Worm (Caenorhabditis elegans): ENCODE results near the gene T05C12.11.

T05C12.11 gene

DNA sequence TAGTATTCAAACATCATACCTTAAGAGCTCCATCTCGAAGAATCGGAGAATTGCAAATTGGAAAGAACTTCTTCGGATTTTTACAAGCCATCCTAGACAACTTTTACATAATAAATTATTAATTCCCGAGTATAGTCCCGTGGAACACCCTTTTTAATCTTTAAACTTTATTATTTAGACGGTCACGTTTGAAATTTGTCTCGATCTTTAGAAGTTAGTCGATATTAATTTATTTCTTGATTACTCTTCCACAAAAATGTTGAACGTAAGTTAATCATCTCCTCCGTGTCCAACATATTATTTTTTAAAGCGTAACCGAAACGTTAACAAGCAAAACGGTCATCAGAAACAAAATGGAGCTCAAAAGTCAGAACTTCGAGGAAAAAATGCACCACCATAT, 3.2 kb upstream of the T05C12.11 start, which contains the start of the genes decr-1.3 and T05C12.1:
decr-1.3 (minus strand) TSS at position 101 of the 400 bp plus-strand sequence.
T05C12.1 (plus strand) TSS at position 232 of the 400 bp plus-strand sequence.
- no peak for TF ChIP-seq pqm-1 (tag; optimal IDR thresholded peaks at IDR 0.05)
- no peak for TF ChIP-seq ceh-82 (tag; optimal IDR thresholded peaks at IDR 0.05)
- TF ChIP-seq nhr-85 (tag): no peak
- no peak for TF ChIP-seq jun-1 (tag; optimal IDR thresholded peaks at IDR 0.05)
- TF ChIP-seq nhr-47 (tag; optimal IDR thresholded peaks at IDR 0.05): no peak
- no peak for TF ChIP-seq elt-2 (tag; optimal IDR thresholded peaks at IDR 0.05)
- no peak for TF ChIP-seq lin-14 (GFP tag; optimal IDR thresholded peaks at IDR 0.05)
- TF ChIP-seq aly-2 (tag; optimal IDR thresholded peaks at IDR 0.05): no peak
- no peak for TF ChIP-seq egl-27 (tag; optimal IDR thresholded peaks at IDR 0.05)

DNA sequence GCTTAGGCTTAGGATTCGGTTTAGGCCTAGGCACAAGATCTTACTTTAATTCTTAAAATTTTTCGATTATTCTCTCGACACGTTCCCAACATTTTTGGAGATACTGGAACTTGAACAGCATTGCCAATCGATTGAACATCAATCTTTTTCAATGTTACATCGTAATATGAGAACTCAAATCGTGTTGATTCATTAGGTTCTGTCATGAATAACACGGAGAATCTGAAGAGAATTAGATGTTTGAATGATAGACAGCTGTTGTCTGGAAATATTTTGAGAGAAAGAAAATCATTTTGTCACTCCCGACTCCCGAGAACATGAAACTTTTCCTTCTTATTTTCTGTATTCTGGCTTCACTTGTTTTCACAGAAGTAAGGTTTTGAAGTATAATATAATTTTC, 991 bp downstream of the T05C12.11 start, which contains the start of gene T05C12.15:
T05C12.15 (plus strand) TSS at position 301 of the 400 bp plus-strand sequence.
- no peak for TF ChIP-seq C04F5.9 (tag; optimal IDR thresholded peaks at IDR 0.05)
- TF ChIP-seq sox-4 (tag; optimal IDR thresholded peaks at IDR 0.05): no peak
- no peak for TF ChIP-seq unc-98 (GFP tag; IDR thresholded peaks at IDR 0.05)
- no peak for TF ChIP-seq ceh-88 (GFP tag; IDR thresholded peaks at IDR 0.05)
- no peak for TF ChIP-seq blmp-1 (tag; optimal IDR thresholded peaks at IDR 0.05)
- TF ChIP-seq hlh-4 (tag; optimal IDR thresholded peaks at IDR 0.05): no peak
- no peak for TF ChIP-seq unc-62 (GFP tag; optimal IDR thresholded peaks at IDR 0.05)
- no peak for TF ChIP-seq egl-13 (tag; optimal IDR thresholded peaks at IDR 0.05)
- no peak for TF ChIP-seq ets-5 (GFP tag; IDR thresholded peaks at IDR 0.05)
- TF ChIP-seq isw-1 (GFP tag; IDR thresholded peaks at IDR 0.05): no peak
- no peak for TF ChIP-seq lin-35 (GFP tag; optimal IDR thresholded peaks at IDR 0.05)

DNA sequence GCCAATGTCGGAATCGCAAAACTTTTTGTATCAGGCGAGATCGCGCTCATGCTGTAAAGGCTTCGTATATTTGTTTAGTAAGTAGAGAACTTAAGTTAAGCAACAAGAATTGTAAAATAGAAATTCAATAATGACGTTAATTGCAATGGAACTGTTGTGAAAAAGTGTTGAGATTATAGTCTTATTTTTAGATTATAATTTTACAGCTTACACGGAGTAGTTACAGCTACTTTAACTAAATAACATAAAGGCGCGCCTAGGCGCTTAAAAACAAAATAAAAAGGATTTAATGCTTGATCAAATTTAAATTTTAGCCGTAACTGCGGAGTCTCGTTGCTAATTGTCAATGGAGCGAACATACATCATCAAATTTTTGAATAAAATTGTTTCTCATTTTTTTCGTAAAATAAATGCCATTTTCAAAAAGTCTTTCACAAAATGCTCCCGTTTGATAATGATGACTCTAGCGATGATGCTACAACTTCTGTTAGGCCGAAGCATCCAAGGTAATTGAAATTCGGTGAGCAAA, 8.1 kb downstream of the T05C12.11 start, which contains the start of the genes emb-27 and rrf-3:
emb-27 (minus strand) TSS at position 51 of the 529 bp plus-strand sequence.
rrf-3 (plus strand) TSS at position 346 of the 529 bp plus-strand sequence.
- TF ChIP-seq egl-27 (tag; optimal IDR thresholded peaks at IDR 0.05) (no peak), C34B4.2 (tag; optimal IDR thresholded peaks at IDR 0.05) (no peak), F16B12.6 (tag; optimal IDR thresholded peaks at IDR 0.05) (peak; percentile 42), nhr-12 (tag; optimal IDR thresholded peaks at IDR 0.05) (no peak), nhr-47 (tag; optimal IDR thresholded peaks at IDR 0.05) (peak; percentile 15), nhr-11 (tag; optimal IDR thresholded peaks at IDR 0.05) (no peak), elt-2 (tag; optimal IDR thresholded peaks at IDR 0.05) (no peak), mep-1 (tag; optimal IDR thresholded peaks at IDR 0.05) (peak; percentile 84), dpl-1 (GFP tag; optimal IDR thresholded peaks at IDR 0.05) (peak; percentile 65 to 84 (median 73)), ces-1 (GFP tag; optimal IDR thresholded peaks at IDR 0.05) (no peak), C16A3.4 (tag; optimal IDR thresholded peaks at IDR 0.05) (peak; percentile 77), skn-1 (tag; optimal IDR thresholded peaks at IDR 0.05) (peak; percentile 68), xbp-1 (tag; optimal IDR thresholded peaks at IDR 0.05) (peak; percentile 25), nhr-20 (tag; optimal IDR thresholded peaks at IDR 0.05) (peak; percentile 15), lin-13 (GFP tag; optimal IDR thresholded peaks at IDR 0.05) (peak; percentile 16), nhr-90 (tag; optimal IDR thresholded peaks at IDR 0.05; ENCODE audit: poor library complexity) (no peak), ceh-82 (tag; optimal IDR thresholded peaks at IDR 0.05) (peak in 1 of 3 experiments; percentile 51), lin-15B (tag; optimal IDR thresholded peaks at IDR 0.05) (peak; percentile 84), lin-35 (GFP tag; optimal IDR thresholded peaks at IDR 0.05) (peak; percentile 75 to 83), nhr-76 (tag; optimal IDR thresholded peaks at IDR 0.05) (no peak), snu-23 (GFP tag; optimal IDR thresholded peaks at IDR 0.05) (peak; percentile 56), C04F5.9 (tag; optimal IDR thresholded peaks at IDR 0.05) (peak; percentile 13), nhr-85 (tag) (peak; percentile 33), efl-1 (optimal IDR thresholded peaks at IDR 0.05) (peak; percentile 65 to 73), efl-1 (GFP tag; optimal IDR thresholded peaks at IDR 0.05 in 1 of 2) (peak; percentile 80 to 96), unc-86 (tag; optimal IDR thresholded peaks at IDR 0.05) (no peak), unc-62 (GFP tag; optimal IDR thresholded peaks at IDR 0.05) (no peak), swsn-7 (tag; optimal IDR thresholded peaks at IDR 0.05) (peak; percentile 14), rnt-1 (tag; optimal IDR thresholded peaks at IDR 0.05) (peak; percentile 34), nhr-28 (tag; optimal IDR thresholded peaks at IDR 0.05) (no peak), sox-4 (tag; optimal IDR thresholded peaks at IDR 0.05) (no peak), ceh-88 (GFP tag; IDR thresholded peaks at IDR 0.05) (no peak), lin-14 (GFP tag; optimal IDR thresholded peaks at IDR 0.05) (peak; percentile 64), lsy-2 (tag; optimal IDR thresholded peaks at IDR 0.05) (peak; percentile 47 to 88)

Measured in whole organism, L1 larva.